Worm (Caenorhabditis elegans): ENCODE measurements around the gene F40G12.7.

Gene F40G12.7

DNA sequence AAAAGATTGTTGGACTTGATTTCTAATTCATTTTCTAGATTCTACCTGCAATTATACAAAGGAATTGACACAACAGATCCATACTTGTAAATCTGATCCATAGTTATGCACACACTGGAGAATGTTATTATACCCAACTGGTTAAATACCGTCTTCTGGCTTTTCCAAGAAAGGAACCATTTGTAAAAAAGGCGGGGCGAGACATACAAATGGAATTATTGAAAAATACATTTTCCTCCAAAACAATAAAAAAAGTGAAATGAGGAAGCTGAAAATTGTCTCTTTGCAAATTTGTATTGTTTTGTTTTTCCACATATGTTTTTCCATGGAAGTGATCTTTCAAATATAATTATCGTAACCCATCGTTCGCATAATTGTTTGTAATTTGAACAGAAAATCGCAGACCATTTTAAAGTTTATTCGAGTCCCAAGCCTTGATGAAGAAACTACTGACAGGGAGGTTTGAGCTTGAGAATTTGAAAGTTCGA is 7.9 kb downstream of the F40G12.7 start, which contains the start of the genes srt-74 and F40G12.9:
Gene srt-74 (minus strand): TSS at position 101 of the 488 bp plus-strand sequence.
Gene F40G12.9 (plus strand): TSS at position 438 of the 488 bp plus-strand sequence.
- TF ChIP-seq ref-1 (GFP tag; conservative IDR thresholded peaks at IDR 0.05) (no peak), klf-2 (GFP tag; conservative IDR thresholded peaks at IDR 0.05) (no peak), med-1 (GFP tag; optimal IDR thresholded peaks at IDR 0.05; ENCODE audit: insufficient read depth) (no peak), flt-1 (GFP tag; IDR thresholded peaks at IDR 0.05) (no peak), ztf-29 (GFP tag; IDR thresholded peaks at IDR 0.05) (no peak), T22C8.4 (GFP tag; IDR thresholded peaks at IDR 0.05) (no peak), tab-1 (GFP tag; IDR thresholded peaks at IDR 0.05) (no peak), cog-1 (tag; optimal IDR thresholded peaks at IDR 0.05) (no peak), ztf-23 (GFP tag; IDR thresholded peaks at IDR 0.05) (no peak)

DNA sequence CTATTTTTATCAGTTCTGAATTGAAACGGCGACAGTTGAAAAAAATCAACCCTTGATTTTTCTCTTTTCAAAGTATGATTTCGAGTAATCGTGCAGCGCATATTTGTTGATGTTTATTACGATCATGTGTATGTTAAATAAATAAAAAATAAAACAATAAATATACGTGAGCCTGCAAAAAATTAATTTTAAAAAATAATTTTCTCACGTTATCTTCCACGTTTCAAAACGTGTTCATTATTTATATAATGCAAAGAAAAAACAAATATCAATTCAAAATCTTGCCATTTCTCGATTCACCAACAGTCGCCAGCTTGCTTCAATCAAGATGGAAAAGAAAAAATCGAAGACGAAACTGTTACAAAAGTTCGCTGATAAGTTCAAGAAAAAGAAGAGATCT is 8.9 kb downstream of the F40G12.7 start, which contains the start of gene F40G12.10:
Gene F40G12.10 (plus strand): TSS at position 301 of the 400 bp plus-strand sequence.
- no peak for TF ChIP-seq ztf-23 (GFP tag; IDR thresholded peaks at IDR 0.05)
- TF ChIP-seq tab-1 (GFP tag; IDR thresholded peaks at IDR 0.05): no peak
- TF ChIP-seq med-1 (GFP tag; optimal IDR thresholded peaks at IDR 0.05; ENCODE audit: insufficient read depth): no peak
- no peak for TF ChIP-seq klf-2 (GFP tag; conservative IDR thresholded peaks at IDR 0.05)
- no peak for TF ChIP-seq flt-1 (GFP tag; IDR thresholded peaks at IDR 0.05)
- TF ChIP-seq ztf-29 (GFP tag; IDR thresholded peaks at IDR 0.05): no peak
- TF ChIP-seq cog-1 (tag; optimal IDR thresholded peaks at IDR 0.05): no peak
- no peak for TF ChIP-seq ref-1 (GFP tag; conservative IDR thresholded peaks at IDR 0.05)
- TF ChIP-seq T22C8.4 (GFP tag; IDR thresholded peaks at IDR 0.05): no peak

DNA sequence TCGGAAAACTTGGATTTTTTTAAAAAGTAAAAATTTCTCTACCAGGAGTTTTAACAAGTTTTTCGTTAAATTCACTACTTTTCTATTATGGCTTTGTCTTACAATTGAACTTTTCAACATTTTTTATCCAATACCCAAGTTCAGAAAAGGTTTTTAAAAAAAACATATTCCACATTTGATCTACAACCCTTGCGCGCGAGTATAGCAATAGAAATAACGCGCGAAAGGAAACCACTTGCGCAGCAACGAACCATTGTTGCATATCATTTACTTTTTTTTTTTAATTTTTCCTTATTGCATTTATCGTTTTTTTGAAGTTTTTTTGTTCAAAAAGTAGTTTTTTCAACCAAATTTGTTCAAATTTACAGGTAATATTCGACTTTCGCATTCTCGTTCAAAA is 11.4 kb downstream of the F40G12.7 start, which contains the start of gene F40G12.11:
Gene F40G12.11 (plus strand): TSS at position 369 of the 400 bp plus-strand sequence.
- TF ChIP-seq ztf-29 (GFP tag; IDR thresholded peaks at IDR 0.05) (no peak), klf-2 (GFP tag; conservative IDR thresholded peaks at IDR 0.05) (no peak), T22C8.4 (GFP tag; IDR thresholded peaks at IDR 0.05) (no peak), flt-1 (GFP tag; IDR thresholded peaks at IDR 0.05) (no peak), med-1 (GFP tag; optimal IDR thresholded peaks at IDR 0.05; ENCODE audit: insufficient read depth) (no peak), cog-1 (tag; optimal IDR thresholded peaks at IDR 0.05) (no peak), tab-1 (GFP tag; IDR thresholded peaks at IDR 0.05) (no peak), ztf-23 (GFP tag; IDR thresholded peaks at IDR 0.05) (no peak), ref-1 (GFP tag; conservative IDR thresholded peaks at IDR 0.05) (no peak)

DNA sequence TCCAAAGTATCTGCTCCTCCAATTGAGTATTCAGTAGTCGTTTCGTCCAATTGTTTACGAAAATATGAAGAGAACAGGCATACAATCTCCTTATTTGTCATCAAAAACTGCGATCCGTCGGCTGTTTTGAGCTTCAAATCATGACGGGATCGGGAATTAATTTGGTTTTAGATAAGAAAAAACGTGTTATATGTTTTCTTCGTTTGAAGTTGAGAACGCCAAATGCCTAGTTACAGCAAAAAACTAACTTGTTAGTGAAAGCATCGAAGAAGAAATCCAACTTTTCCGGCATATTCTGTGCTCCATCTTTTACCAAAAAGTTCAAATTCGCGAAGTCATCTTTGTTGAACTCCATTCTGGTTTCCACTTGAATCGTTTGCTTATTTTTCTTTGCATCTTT is 15.0 kb downstream of the F40G12.7 start, which contains the start of gene F14D7.1:
Gene F14D7.1 (minus strand): TSS at position 101 of the 400 bp plus-strand sequence.
- TF ChIP-seq tab-1 (GFP tag; IDR thresholded peaks at IDR 0.05): no peak
- TF ChIP-seq ztf-29 (GFP tag; IDR thresholded peaks at IDR 0.05): no peak
- TF ChIP-seq flt-1 (GFP tag; IDR thresholded peaks at IDR 0.05): no peak
- no peak for TF ChIP-seq ref-1 (GFP tag; conservative IDR thresholded peaks at IDR 0.05)
- no peak for TF ChIP-seq klf-2 (GFP tag; conservative IDR thresholded peaks at IDR 0.05)
- TF ChIP-seq med-1 (GFP tag; optimal IDR thresholded peaks at IDR 0.05; ENCODE audit: insufficient read depth): no peak
- TF ChIP-seq ztf-23 (GFP tag; IDR thresholded peaks at IDR 0.05): no peak
- no peak for TF ChIP-seq cog-1 (tag; optimal IDR thresholded peaks at IDR 0.05)
- TF ChIP-seq T22C8.4 (GFP tag; IDR thresholded peaks at IDR 0.05): no peak

- TF ChIP-seq tab-1 (GFP tag; IDR thresholded peaks at IDR 0.05) (no peak), cog-1 (tag; optimal IDR thresholded peaks at IDR 0.05) (no peak)
Measured at ce11 chrV:14290636-14291035, 16.3 kb downstream of the F40G12.7 start, which contains the start of gene F14D7.18. Gene F14D7.18 (minus strand): TSS chrV:14290736.

DNA sequence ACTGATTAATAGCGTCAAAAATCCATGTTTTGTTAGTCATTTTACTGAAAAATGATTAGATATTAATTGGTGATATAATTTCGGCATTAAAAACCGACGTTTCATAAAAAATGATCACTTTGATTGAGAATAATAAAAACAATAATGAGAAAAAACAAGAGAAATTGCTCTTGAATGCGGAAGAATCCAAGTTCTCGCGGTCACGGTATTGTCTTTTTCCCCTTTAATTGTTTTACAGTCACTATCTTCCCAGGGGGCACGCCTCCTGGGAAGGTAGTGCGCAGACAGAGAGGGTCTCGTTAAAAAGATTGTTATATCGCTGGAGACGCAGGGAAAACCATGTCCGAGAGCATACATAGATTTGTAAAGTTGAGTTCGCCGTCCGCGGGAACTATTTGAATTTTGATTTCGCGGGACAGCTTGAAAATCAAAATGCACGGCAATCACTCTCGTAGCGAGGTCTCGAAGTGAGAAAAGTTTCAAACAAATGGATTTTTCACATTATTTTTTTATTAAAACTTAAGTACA is 19.4 kb downstream of the F40G12.7 start, which contains the start of gene F14D7.2:
Gene F14D7.2 (minus strand): TSS at position 51 of the 528 bp plus-strand sequence.
- TF ChIP-seq tab-1 (GFP tag; IDR thresholded peaks at IDR 0.05) (no peak), klf-2 (GFP tag; conservative IDR thresholded peaks at IDR 0.05) (no peak), ztf-23 (GFP tag; IDR thresholded peaks at IDR 0.05) (no peak), flt-1 (GFP tag; IDR thresholded peaks at IDR 0.05) (no peak)

ce11 chrV:14294396-14294795 is 20.0 kb downstream of the F40G12.7 start, which contains the start of gene F14D7.9:
Gene F14D7.9 (plus strand): TSS chrV:14294696.
- no peak for TF ChIP-seq T22C8.4 (GFP tag; IDR thresholded peaks at IDR 0.05)

DNA sequence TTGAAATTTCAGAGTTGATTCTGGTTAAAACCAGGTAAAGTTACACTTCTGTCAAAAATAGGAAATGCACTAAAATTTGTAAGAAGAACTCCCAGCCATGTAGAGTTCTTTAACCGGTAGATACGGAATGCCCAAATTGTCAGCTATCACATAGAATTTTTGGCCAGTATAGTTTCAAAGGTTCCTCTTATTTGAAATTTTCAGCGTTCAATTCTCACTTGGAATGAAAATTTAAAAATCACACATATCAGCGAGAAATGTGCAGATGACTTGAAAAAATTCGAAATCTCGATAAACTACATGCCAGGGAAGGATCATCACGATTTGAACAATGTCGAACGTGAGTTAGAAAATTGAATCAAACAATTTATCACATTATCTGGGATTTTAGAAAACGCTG is 22.1 kb downstream of the F40G12.7 start, which contains the start of gene F14D7.3:
Gene F14D7.3 (plus strand): TSS at position 301 of the 400 bp plus-strand sequence.
- TF ChIP-seq ztf-23 (GFP tag; IDR thresholded peaks at IDR 0.05) (no peak), cog-1 (tag; optimal IDR thresholded peaks at IDR 0.05) (no peak), T22C8.4 (GFP tag; IDR thresholded peaks at IDR 0.05) (no peak), klf-2 (GFP tag; conservative IDR thresholded peaks at IDR 0.05) (no peak), tab-1 (GFP tag; IDR thresholded peaks at IDR 0.05) (no peak), ref-1 (GFP tag; conservative IDR thresholded peaks at IDR 0.05) (no peak), ztf-29 (GFP tag; IDR thresholded peaks at IDR 0.05) (no peak), flt-1 (GFP tag; IDR thresholded peaks at IDR 0.05) (no peak), med-1 (GFP tag; optimal IDR thresholded peaks at IDR 0.05; ENCODE audit: insufficient read depth) (no peak)

DNA sequence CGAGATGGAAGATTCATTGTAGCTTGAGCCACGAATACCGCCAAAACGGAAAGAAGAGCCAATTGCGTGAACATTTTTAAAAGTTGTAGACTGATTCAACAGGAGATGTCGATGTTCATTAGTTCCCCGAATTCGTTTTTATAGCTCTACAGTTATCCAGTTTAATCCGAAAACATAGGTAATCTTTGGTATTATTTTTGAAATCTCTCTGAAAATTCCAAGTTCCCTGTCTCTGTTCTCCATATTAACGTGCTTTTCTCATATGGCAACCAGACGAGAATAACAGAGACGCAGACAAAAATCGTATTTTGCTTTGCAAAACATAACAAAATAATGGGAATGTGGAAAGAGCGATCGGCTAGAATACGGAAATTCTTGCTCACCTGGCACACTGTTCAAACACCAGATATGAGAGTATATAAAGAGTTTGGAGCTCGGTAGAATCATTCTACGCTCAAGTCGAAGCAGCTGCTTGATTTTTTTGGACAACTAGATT is 25.2 kb downstream of the F40G12.7 start, which contains the start of the genes spig-3 and F14D7.12:
Gene spig-3 (minus strand): TSS at position 101 of the 496 bp plus-strand sequence.
Gene F14D7.12 (plus strand): TSS at position 446 of the 496 bp plus-strand sequence.
- TF ChIP-seq klf-2 (GFP tag; conservative IDR thresholded peaks at IDR 0.05): no peak
- TF ChIP-seq tab-1 (GFP tag; IDR thresholded peaks at IDR 0.05): no peak
- no peak for TF ChIP-seq flt-1 (GFP tag; IDR thresholded peaks at IDR 0.05)
- TF ChIP-seq ztf-23 (GFP tag; IDR thresholded peaks at IDR 0.05): no peak
- TF ChIP-seq ztf-29 (GFP tag; IDR thresholded peaks at IDR 0.05): no peak

- no peak for TF ChIP-seq T22C8.4 (GFP tag; IDR thresholded peaks at IDR 0.05)
- TF ChIP-seq cog-1 (tag; optimal IDR thresholded peaks at IDR 0.05): no peak
- TF ChIP-seq tab-1 (GFP tag; IDR thresholded peaks at IDR 0.05): no peak
- no peak for TF ChIP-seq klf-2 (GFP tag; conservative IDR thresholded peaks at IDR 0.05)
- TF ChIP-seq flt-1 (GFP tag; IDR thresholded peaks at IDR 0.05): no peak
- no peak for TF ChIP-seq ztf-29 (GFP tag; IDR thresholded peaks at IDR 0.05)
- TF ChIP-seq ztf-23 (GFP tag; IDR thresholded peaks at IDR 0.05): no peak
- TF ChIP-seq ref-1 (GFP tag; conservative IDR thresholded peaks at IDR 0.05): no peak
- TF ChIP-seq med-1 (GFP tag; optimal IDR thresholded peaks at IDR 0.05; ENCODE audit: insufficient read depth): no peak
Measured at ce11 chrV:14301076-14301475, 26.7 kb downstream of the F40G12.7 start, which contains the start of gene F14D7.6. Gene F14D7.6 (plus strand): TSS chrV:14301413.

Data from whole organism, midembryonic.